Worm (Caenorhabditis elegans): Measurements from ENCODE around the gene K11D12.8.

DNA sequence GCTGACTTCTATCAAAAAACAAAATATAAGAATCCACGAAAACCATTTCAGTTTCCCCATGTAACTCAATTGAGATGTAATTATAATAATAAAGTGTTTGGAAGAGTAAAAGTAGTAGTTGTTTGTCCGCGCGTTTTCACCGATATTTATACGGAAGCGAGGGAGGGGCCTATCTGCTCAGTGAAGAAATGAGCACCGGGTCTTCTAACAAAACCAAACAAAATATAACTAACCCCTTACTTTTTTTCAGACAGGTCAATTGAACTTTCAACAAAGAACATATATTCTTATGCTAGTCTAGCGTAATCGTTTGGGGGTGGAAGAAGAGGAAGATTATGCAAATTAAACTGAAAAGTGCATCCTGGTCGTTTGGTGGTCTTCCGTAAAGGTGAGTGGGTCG, 45.6 kb downstream of the K11D12.8 start, which contains the start of gene ncx-9:
- TF ChIP-seq fkh-8 (tag; optimal IDR thresholded peaks at IDR 0.05): no peak
- TF ChIP-seq ceh-90 (tag; optimal IDR thresholded peaks at IDR 0.05): no peak
- TF ChIP-seq efl-1 (optimal IDR thresholded peaks at IDR 0.05): no peak
- TF ChIP-seq efl-1 (GFP tag; optimal IDR thresholded peaks at IDR 0.05 in 1 of 2): no peak
- no peak for TF ChIP-seq ztf-11 (tag; optimal IDR thresholded peaks at IDR 0.05)
- no peak for TF ChIP-seq fos-1 (tag; optimal IDR thresholded peaks at IDR 0.05)

All from whole organism, L1 larva.